Worm (Caenorhabditis elegans) whole organism, L4 larva: Measurements from ENCODE around the gene sri-50.

ENCODE experiments used
- D1046.2 ChIP-seq: fragments of 200-800 bp; sonication (Bioruptor generic); IDR thresholded peaks from 2 replicates; pipeline ENCODE4 v1.3.6; 2022; ENCODE audit warnings: missing genetic modification characterization, missing compliant biosample characterization
- F26F4.8 ChIP-seq: fragments of 200-800 bp; sonication (Bioruptor generic); conservative IDR thresholded peaks from 2 replicates; pipeline ENCODE4 v1.3.6; 2022; ENCODE audit warnings: missing genetic modification characterization, missing compliant biosample characterization
- F37D6.2 ChIP-seq: sonication (generic microtip); optimal IDR thresholded peaks from 2 replicates; lab custom pipeline; 2016; ENCODE audit warnings: mild to moderate bottlenecking, missing genetic modification characterization, missing compliant biosample characterization
- R02D3.7 ChIP-seq: fragments of 150-350 bp; sonication (generic microtip); optimal IDR thresholded peaks from 3 replicates; lab custom pipeline; 2014; ENCODE audit warnings: missing biosample characterization, missing genetic modification characterization
- Y5F2A.4 ChIP-seq: fragments of 200-800 bp; sonication (Bioruptor generic); optimal IDR thresholded peaks from 2 replicates; lab custom pipeline; 2018; ENCODE audit warnings: mild to moderate bottlenecking, missing genetic modification characterization, missing compliant biosample characterization
- aha-1 ChIP-seq: fragments of 150-350 bp; peaks from one replicate; lab custom pipeline; 2014; ENCODE audit warnings: missing biosample characterization, missing genetic modification characterization
- aly-2 ChIP-seq: sonication (generic microtip); optimal IDR thresholded peaks from 2 replicates; lab custom pipeline; 2018; ENCODE audit warnings: missing biosample characterization, missing genetic modification characterization
- ama-1 ChIP-seq: fragments of 150-350 bp; optimal IDR thresholded peaks from 2 replicates; lab custom pipeline; 2014; ENCODE audit warnings: inconsistent platforms, mixed read lengths
- ceh-82 ChIP-seq: sonication (generic microtip); optimal IDR thresholded peaks from 2 replicates; lab custom pipeline; 2017; ENCODE audit warnings: missing biosample characterization, missing genetic modification characterization
- ctbp-1 ChIP-seq: fragments of 200-800 bp; sonication (Bioruptor generic); IDR thresholded peaks from 2 replicates; pipeline ENCODE4 v1.3.6; 2022; ENCODE audit warnings: missing genetic modification reagents, missing genetic modification characterization, missing compliant biosample characterization
- daf-19 ChIP-seq: fragments of 200-800 bp; sonication (Bioruptor generic); conservative IDR thresholded peaks from 2 replicates; pipeline ENCODE4 v1.3.6; 2022; ENCODE audit warnings: missing genetic modification characterization, missing compliant biosample characterization
- dmd-6 ChIP-seq: fragments of 200-800 bp; sonication (Bioruptor generic); IDR thresholded peaks from 2 replicates; pipeline ENCODE4 v1.3.6; 2022; ENCODE audit warnings: missing genetic modification reagents, missing genetic modification characterization, missing compliant biosample characterization
- dmd-8 ChIP-seq: fragments of 200-800 bp; sonication (Bioruptor generic); IDR thresholded peaks from 2 replicates; pipeline ENCODE4 v1.3.6; 2022; ENCODE audit warnings: missing genetic modification characterization, missing compliant biosample characterization
- dmd-9 ChIP-seq: fragments of 200-800 bp; sonication (Bioruptor generic); IDR thresholded peaks from 2 replicates; pipeline ENCODE4 v1.3.6; 2022; ENCODE audit warnings: missing genetic modification reagents, missing genetic modification characterization, missing compliant biosample characterization
- dpl-1 ChIP-seq: fragments of 150-350 bp; optimal IDR thresholded peaks from 2 replicates; lab custom pipeline; 2014; ENCODE audit warnings: missing biosample characterization, missing genetic modification reagents, missing genetic modification characterization
- egl-43 ChIP-seq: fragments of 200-800 bp; sonication (Bioruptor generic); IDR thresholded peaks from 2 replicates; pipeline ENCODE4 v1.3.6; 2022; ENCODE audit warnings: missing genetic modification reagents, missing genetic modification characterization, missing compliant biosample characterization
- fos-1 ChIP-seq: fragments of 150-350 bp; optimal IDR thresholded peaks from 2 replicates; lab custom pipeline; 2014; ENCODE audit warnings: missing biosample characterization, missing genetic modification characterization
- hlh-11 ChIP-seq: fragments of 200-800 bp; sonication (Bioruptor generic); optimal IDR thresholded peaks from 2 replicates; lab custom pipeline; 2018; ENCODE audit warnings: mild to moderate bottlenecking, missing genetic modification characterization, missing compliant biosample characterization
- lin-38 ChIP-seq: fragments of 200-800 bp; sonication (Bioruptor generic); IDR thresholded peaks from 2 replicates; pipeline ENCODE4 v1.3.6; 2022; ENCODE audit warnings: missing genetic modification reagents, missing genetic modification characterization, missing compliant biosample characterization
- madf-5 ChIP-seq, 2 experiments: fragments of 200-800 bp; sonication (Bioruptor generic); IDR thresholded peaks; 2 replicates each; pipeline ENCODE4 v1.3.6; 2022; ENCODE audit warnings: missing compliant biosample characterization in 2 of 2, missing genetic modification characterization in 2 of 2
- mdl-1 ChIP-seq, 2 experiments: fragments of 150-350 bp in 1 of 2; sonication (generic microtip) in 1 of 2; optimal IDR thresholded peaks; 2 replicates each; lab custom pipeline; 2014 to 2017; ENCODE audit warnings: missing biosample characterization in 2 of 2, missing genetic modification characterization in 2 of 2
- mdt-29 ChIP-seq: fragments of 200-800 bp; sonication (Bioruptor generic); IDR thresholded peaks from 2 replicates; pipeline ENCODE4 v1.3.6; 2022; ENCODE audit warnings: missing genetic modification reagents, missing genetic modification characterization, missing compliant biosample characterization
- mes-2 ChIP-seq: sonication (generic microtip); optimal IDR thresholded peaks from 2 replicates; lab custom pipeline; 2016; ENCODE audit warnings: missing genotype, mild to moderate bottlenecking, missing genetic modification characterization, missing compliant biosample characterization; ENCODE audit not compliant: poor library complexity, severe bottlenecking
- mxl-2 ChIP-seq: fragments of 200-800 bp; sonication (Bioruptor generic); conservative IDR thresholded peaks from 2 replicates; pipeline ENCODE4 v1.3.6; 2022; ENCODE audit warnings: missing genetic modification reagents, missing genetic modification characterization, missing compliant biosample characterization
- nhr-102 ChIP-seq: sonication (generic microtip); optimal IDR thresholded peaks from 2 replicates; lab custom pipeline; 2016; ENCODE audit warnings: mild to moderate bottlenecking, missing genetic modification characterization, moderate library complexity, missing compliant biosample characterization
- nhr-25 ChIP-seq: sonication (generic microtip); optimal IDR thresholded peaks from 2 replicates; lab custom pipeline; 2017; ENCODE audit warnings: missing genetic modification characterization, mild to moderate bottlenecking, missing compliant biosample characterization, antibody characterized with exemption, moderate library complexity, borderline replicate concordance; ENCODE audit not compliant: insufficient read depth
- nhr-28 ChIP-seq: fragments of 150-350 bp; optimal IDR thresholded peaks from 2 replicates; lab custom pipeline; 2014; ENCODE audit warnings: missing biosample characterization, missing genetic modification characterization
- nhr-41 ChIP-seq: fragments of 200-800 bp; sonication (Bioruptor generic); IDR thresholded peaks from 2 replicates; pipeline ENCODE4 v1.3.6; 2022; ENCODE audit warnings: missing genetic modification reagents, missing genetic modification characterization, missing compliant biosample characterization
- nhr-42 ChIP-seq: fragments of 200-800 bp; sonication (Bioruptor generic); IDR thresholded peaks from 2 replicates; pipeline ENCODE4 v1.3.6; 2022; ENCODE audit warnings: missing genetic modification characterization, missing compliant biosample characterization
- nhr-48 ChIP-seq: sonication (generic microtip); optimal IDR thresholded peaks from 2 replicates; lab custom pipeline; 2016; ENCODE audit warnings: mild to moderate bottlenecking, missing genetic modification characterization, missing compliant biosample characterization
- nhr-6 ChIP-seq: fragments of 150-350 bp; optimal IDR thresholded peaks from 2 replicates; lab custom pipeline; 2014; ENCODE audit warnings: missing biosample characterization, missing genetic modification characterization
- nhr-76 ChIP-seq: fragments of 150-350 bp; optimal IDR thresholded peaks from 2 replicates; lab custom pipeline; 2014; ENCODE audit warnings: missing biosample characterization, missing genetic modification characterization
- pqm-1 ChIP-seq: sonication (generic microtip); optimal IDR thresholded peaks from 2 replicates; lab custom pipeline; 2017; ENCODE audit warnings: missing biosample characterization, missing genetic modification characterization
- sdz-12 ChIP-seq: fragments of 200-800 bp; sonication (Bioruptor generic); optimal IDR thresholded peaks from 2 replicates; lab custom pipeline; 2018; ENCODE audit warnings: mild to moderate bottlenecking, missing genetic modification characterization, missing compliant biosample characterization
- set-16 ChIP-seq: fragments of 200-800 bp; sonication (Bioruptor generic); IDR thresholded peaks from 2 replicates; pipeline ENCODE4 v1.3.6; 2022; ENCODE audit warnings: missing genetic modification reagents, missing genetic modification characterization, missing compliant biosample characterization
- snpc-1.2 ChIP-seq: fragments of 200-800 bp; sonication (Bioruptor generic); IDR thresholded peaks from 2 replicates; pipeline ENCODE4 v1.3.6; 2022; ENCODE audit warnings: missing genetic modification reagents, missing genetic modification characterization, missing compliant biosample characterization
- spr-3 ChIP-seq: fragments of 200-800 bp; sonication (Bioruptor generic); optimal IDR thresholded peaks from 2 replicates; lab custom pipeline; 2018; ENCODE audit warnings: mild to moderate bottlenecking, missing genetic modification characterization, missing compliant biosample characterization
- tra-1 ChIP-seq: fragments of 200-800 bp; sonication (Bioruptor generic); IDR thresholded peaks from 2 replicates; pipeline ENCODE4 v1.3.6; 2022; ENCODE audit warnings: missing genetic modification reagents, missing genetic modification characterization, missing compliant biosample characterization
- unc-130 ChIP-seq: sonication (generic microtip); optimal IDR thresholded peaks from 2 replicates; lab custom pipeline; 2016; ENCODE audit warnings: missing genetic modification reagents, missing genetic modification characterization, missing compliant biosample characterization
- zag-1 ChIP-seq: fragments of 150-350 bp; optimal IDR thresholded peaks from 2 replicates; lab custom pipeline; 2014; ENCODE audit warnings: missing biosample characterization, missing genetic modification characterization
- zfp-3 ChIP-seq: fragments of 200-800 bp; sonication (Bioruptor generic); conservative IDR thresholded peaks from 2 replicates; pipeline ENCODE4 v1.3.6; 2022; ENCODE audit warnings: missing genetic modification reagents, missing genetic modification characterization, missing compliant biosample characterization
- zip-11 ChIP-seq: fragments of 200-800 bp; sonication (Bioruptor generic); IDR thresholded peaks from 2 replicates; pipeline ENCODE4 v1.3.6; 2022; ENCODE audit warnings: missing genetic modification characterization, missing compliant biosample characterization

sri-50 gene

DNA sequence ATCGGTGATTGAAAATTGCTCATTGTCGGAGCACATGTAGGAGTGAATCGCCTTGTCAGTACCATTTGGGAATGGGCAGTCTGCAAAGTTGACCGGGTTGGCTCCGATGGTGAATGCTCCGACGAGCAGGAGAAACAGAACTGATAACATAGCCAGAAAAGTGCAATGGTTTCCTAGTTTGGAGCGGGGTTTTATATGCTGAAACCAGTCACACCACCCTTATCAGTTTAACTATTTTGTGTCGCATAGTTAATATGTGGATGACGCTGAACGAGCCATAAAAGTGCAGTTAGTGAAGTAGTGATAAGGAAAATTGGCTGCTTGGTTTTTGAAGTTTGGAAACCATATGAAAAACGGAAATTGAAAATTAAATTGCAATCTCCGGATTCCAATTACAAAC lies 42.3 kb downstream of the sri-50 start, which contains the start of gene C17F4.7 (continued):
- TF ChIP-seq madf-5 (GFP tag; IDR thresholded peaks at IDR 0.05; lab: Robert Waterston, UW) (no peak), snpc-1.2 (GFP tag; lab: Robert Waterston, UW) (no peak), nhr-6 (tag; lab: Kevin White, UChicago) (no peak), nhr-42 (GFP tag; lab: Robert Waterston, UW) (no peak), mxl-2 (GFP tag; lab: Robert Waterston, UW) (no peak; the same call in 1 of the 2 replicates), F26F4.8 (GFP tag; lab: Robert Waterston, UW) (no peak), nhr-102 (tag; lab: Kevin White, UChicago) (peak; percentile 41), hlh-11 (tag; lab: Kevin White, UChicago) (peak; percentile 84), egl-43 (GFP tag; lab: Robert Waterston, UW) (no peak), F37D6.2 (tag; lab: Kevin White, UChicago) (no peak), nhr-76 (tag; lab: Kevin White, UChicago) (no peak), aha-1 (tag; lab: Kevin White, UChicago) (peak; percentile 62), zfp-3 (no peak), unc-130 (GFP tag; lab: Kevin White, UChicago) (no peak), D1046.2 (GFP tag; lab: Robert Waterston, UW) (no peak), mes-2 (peak; percentile 14), nhr-28 (tag; lab: Kevin White, UChicago) (peak; percentile 95), dmd-6 (peak; percentile 92), lin-38 (0 out of 2 replicates have a peak, but pooled peaks have one; percentile 12), zip-11 (GFP tag; lab: Robert Waterston, UW) (no peak), daf-19 (no peak), Y5F2A.4 (GFP tag; lab: Kevin White, UChicago) (no peak), mdl-1 (tag; optimal IDR thresholded peaks at IDR 0.05; lab: Kevin White, UChicago) (no peak), ctbp-1 (no peak), R02D3.7 (tag; lab: Kevin White, UChicago) (no peak), sdz-12 (GFP tag; lab: Kevin White, UChicago) (no peak), dmd-9 (GFP tag; lab: Robert Waterston, UW) (no peak), aly-2 (tag; lab: Kevin White, UChicago) (no peak), zag-1 (tag; lab: Kevin White, UChicago) (no peak), ceh-82 (tag; lab: Kevin White, UChicago) (no peak), fos-1 (no peak), spr-3 (GFP tag; lab: Kevin White, UChicago) (no peak), ama-1 (lab: Kevin White, UChicago) (no peak), dmd-8 (GFP tag; lab: Robert Waterston, UW) (no peak), pqm-1 (tag; lab: Kevin White, UChicago) (peak; percentile 84), nhr-48 (tag; lab: Kevin White, UChicago) (peak; percentile 37), mdt-29 (no peak)

DNA sequence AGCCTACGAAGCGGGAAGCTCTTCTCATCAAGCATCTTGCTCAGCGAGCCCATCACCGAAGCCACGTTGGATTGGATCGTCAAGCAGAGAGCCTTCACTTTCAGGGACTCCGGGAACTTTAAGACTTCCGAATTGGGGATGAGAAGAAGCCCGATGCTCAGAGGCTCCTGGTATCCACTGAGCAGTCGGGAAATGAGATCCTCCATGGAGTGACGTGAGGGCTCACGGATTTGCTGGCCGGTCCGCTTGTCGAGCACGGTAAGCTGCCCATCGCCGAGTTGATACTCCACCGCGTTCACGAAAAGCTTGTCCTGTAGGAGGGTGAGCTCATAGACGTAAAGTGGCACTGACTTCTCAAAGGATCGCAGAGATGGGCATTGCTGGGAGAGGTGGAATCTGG lies 44.0 kb downstream of the sri-50 start:
- no peak for TF ChIP-seq nhr-41 (GFP tag; lab: Robert Waterston, UW)
- TF ChIP-seq tra-1 = no peak
- no peak for TF ChIP-seq dpl-1 (GFP tag; lab: Kevin White, UChicago)
- no peak for TF ChIP-seq nhr-25 (tag; lab: Kevin White, UChicago)
- peak; percentile 58; the same call in 1 of the 2 replicates for TF ChIP-seq set-16
